Worm (Caenorhabditis elegans): Measurements from ENCODE around the gene eif-2Balpha.
A peak's percentile ranks its signal among the peaks of the same experiment; 100 is the strongest.

The eif-2Balpha gene

ce11 chrIII:9570869-9571268, 27.9 kb downstream of the eif-2Balpha start:
- peak; percentile 99 for TF ChIP-seq nfya-1 (tag; optimal IDR thresholded peaks at IDR 0.05)
- no peak for TF ChIP-seq odd-2 (tag; optimal IDR thresholded peaks at IDR 0.05)

DNA sequence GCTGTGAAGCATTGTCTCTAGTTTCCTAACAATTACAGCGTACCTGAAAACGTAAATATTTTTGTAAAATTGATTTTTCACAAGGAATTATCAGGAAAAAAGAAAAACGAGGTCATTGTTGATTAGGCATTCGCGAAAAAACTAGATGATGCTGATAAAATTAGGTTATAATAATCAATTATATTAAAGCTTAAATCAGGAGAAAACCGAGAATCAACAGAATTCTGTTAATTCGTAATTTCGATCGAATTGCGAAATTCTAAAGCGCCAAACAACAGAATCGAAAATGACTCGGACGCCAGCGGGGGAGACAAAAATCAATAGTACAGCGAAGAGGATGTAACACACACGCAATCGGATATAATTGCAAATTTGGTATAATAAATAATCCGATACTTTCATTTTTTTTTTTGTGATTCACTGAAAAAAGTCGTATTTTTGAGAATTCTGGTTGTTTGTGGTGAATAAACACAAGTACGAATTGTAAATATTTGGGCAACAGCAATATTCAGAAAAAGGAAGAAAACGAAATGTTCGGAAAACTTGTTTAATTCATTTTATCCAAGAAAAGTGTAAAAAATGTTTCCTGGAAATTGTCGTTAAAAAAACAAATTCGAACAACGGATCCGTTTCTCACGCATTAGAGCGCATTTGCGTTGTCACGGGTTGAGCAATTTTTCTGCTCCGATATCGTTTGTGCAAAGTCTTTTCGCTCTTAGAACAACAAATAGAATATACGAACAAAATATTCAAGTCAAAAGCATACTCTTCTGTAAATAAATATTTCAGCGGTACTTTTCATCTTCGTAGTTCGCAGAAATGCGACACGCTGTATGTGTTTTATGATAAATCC, 37.3 kb downstream of the eif-2Balpha start, which contains the start of gene ced-7:
Gene ced-7 (minus strand): TSS at position 51 of the 853 bp plus-strand sequence.
- no peak for TF ChIP-seq C38D4.7 (GFP tag; optimal IDR thresholded peaks at IDR 0.05)
- peak; percentile 84 for TF ChIP-seq hlh-30 (tag; optimal IDR thresholded peaks at IDR 0.05; ENCODE audit: insufficient read depth)
- TF ChIP-seq Y22D7AL.16 (tag; optimal IDR thresholded peaks at IDR 0.05), result no peak
- TF ChIP-seq ceh-30 (tag; optimal IDR thresholded peaks at IDR 0.05), result no peak

ce11 chrIII:9582240-9582639, 39.3 kb downstream of the eif-2Balpha start, which contains the start of gene C48B4.3:
TSS of gene C48B4.3 (minus strand) at chrIII:9582388.
- TF ChIP-seq ahr-1 (tag; optimal IDR thresholded peaks at IDR 0.05) (no peak), tbx-2 (tag; optimal IDR thresholded peaks at IDR 0.05) (no peak), hlh-30 (tag; optimal IDR thresholded peaks at IDR 0.05; ENCODE audit: insufficient read depth) (no peak), elt-2 (tag; optimal IDR thresholded peaks at IDR 0.05) (peak; percentile 16), che-1 (tag; optimal IDR thresholded peaks at IDR 0.05) (no peak), ceh-45 (GFP tag; IDR thresholded peaks at IDR 0.05) (no peak)

DNA sequence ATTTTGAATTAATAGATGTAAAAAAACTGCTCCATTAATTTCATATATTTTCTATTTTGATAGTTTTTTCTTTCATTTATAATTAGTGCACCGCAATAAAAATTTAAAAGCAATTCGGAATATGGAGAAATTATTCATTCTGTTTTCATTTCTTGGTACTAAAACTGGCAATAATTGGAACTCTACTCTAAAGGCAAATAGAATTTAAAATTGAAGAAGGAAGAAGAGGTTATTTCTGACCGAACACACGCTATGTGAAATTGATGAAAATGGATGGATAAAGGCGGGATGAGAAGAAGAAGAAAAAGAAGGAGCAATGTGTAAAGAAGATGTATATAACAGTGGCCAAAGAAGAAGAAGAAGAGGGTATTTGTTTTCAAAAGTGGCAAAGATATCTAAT, 40.3 kb downstream of the eif-2Balpha start:
- TF ChIP-seq ceh-19 (GFP tag; optimal IDR thresholded peaks at IDR 0.05), result no peak
- TF ChIP-seq ceh-14 (tag; optimal IDR thresholded peaks at IDR 0.05), result peak; percentile 13
- no peak for TF ChIP-seq sox-4 (tag; optimal IDR thresholded peaks at IDR 0.05)
- no peak for TF ChIP-seq ceh-34 (tag; optimal IDR thresholded peaks at IDR 0.05)
- TF ChIP-seq K02D7.2 (tag; optimal IDR thresholded peaks at IDR 0.05), result no peak
- TF ChIP-seq unc-3 (GFP tag; conservative IDR thresholded peaks at IDR 0.05), result no peak
- no peak for TF ChIP-seq unc-3 (tag; optimal IDR thresholded peaks at IDR 0.05)
- no peak for TF ChIP-seq fax-1 (tag; optimal IDR thresholded peaks at IDR 0.05)
- TF ChIP-seq ama-1 (optimal IDR thresholded peaks at IDR 0.05), result no peak
- TF ChIP-seq che-1 (tag; optimal IDR thresholded peaks at IDR 0.05), result no peak
- TF ChIP-seq lin-11 (tag; optimal IDR thresholded peaks at IDR 0.05), result no peak
- peak; percentile 57 for TF ChIP-seq unc-42 (tag; optimal IDR thresholded peaks at IDR 0.05)
- TF ChIP-seq zip-5 (tag; optimal IDR thresholded peaks at IDR 0.05), result no peak

ce11 chrIII:9585314-9585713, 42.4 kb downstream of the eif-2Balpha start:
- TF ChIP-seq rnt-1 (tag; optimal IDR thresholded peaks at IDR 0.05) (no peak), unc-42 (tag; optimal IDR thresholded peaks at IDR 0.05) (peak; percentile 91)

DNA sequence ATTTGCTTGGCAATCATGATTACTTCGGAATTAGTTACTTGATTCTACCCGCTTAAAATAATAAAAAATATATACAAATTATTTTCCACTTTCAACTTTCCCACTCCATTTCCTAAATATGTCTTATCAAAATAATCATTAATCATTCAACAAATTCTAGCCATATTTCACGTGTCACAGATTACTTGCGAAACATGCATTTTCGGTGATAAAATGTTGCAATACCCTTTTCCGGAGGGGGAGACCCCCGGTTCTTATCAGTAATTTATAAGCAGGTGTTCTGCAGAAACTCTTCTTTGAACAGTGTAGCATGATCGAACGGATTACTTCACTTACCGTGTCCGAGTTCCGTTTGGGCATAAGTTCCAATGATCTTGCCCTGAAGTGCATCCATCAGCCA, 47.3 kb downstream of the eif-2Balpha start:
- peak; percentile 90 for TF ChIP-seq elt-2 (tag; optimal IDR thresholded peaks at IDR 0.05)
- TF ChIP-seq lim-6 (tag; optimal IDR thresholded peaks at IDR 0.05), result no peak

- TF ChIP-seq hlh-30 (tag; optimal IDR thresholded peaks at IDR 0.05; ENCODE audit: insufficient read depth), result no peak
- no peak for TF ChIP-seq F13H6.1 (tag; optimal IDR thresholded peaks at IDR 0.05)
- TF ChIP-seq ref-2 (tag; optimal IDR thresholded peaks at IDR 0.05), result no peak
- no peak for TF ChIP-seq T23F11.4 (GFP tag; optimal IDR thresholded peaks at IDR 0.05)
- no peak for TF ChIP-seq tbx-7 (tag; optimal IDR thresholded peaks at IDR 0.05)
- no peak for TF ChIP-seq unc-3 (GFP tag; conservative IDR thresholded peaks at IDR 0.05)
- TF ChIP-seq unc-3 (tag; optimal IDR thresholded peaks at IDR 0.05), result no peak
- no peak for TF ChIP-seq ceh-48 (tag; optimal IDR thresholded peaks at IDR 0.05)
- no peak for TF ChIP-seq fkh-10 (GFP tag; optimal IDR thresholded peaks at IDR 0.05)
- no peak for TF ChIP-seq pax-1 (tag; optimal IDR thresholded peaks at IDR 0.05)
- TF ChIP-seq unc-55 (GFP tag; optimal IDR thresholded peaks at IDR 0.05), result no peak
- TF ChIP-seq ceh-45 (GFP tag; IDR thresholded peaks at IDR 0.05), result no peak
- no peak for TF ChIP-seq ceh-22 (tag; optimal IDR thresholded peaks at IDR 0.05)
- no peak for TF ChIP-seq sdc-2 (tag; optimal IDR thresholded peaks at IDR 0.05)
These were observed 49.2 kb downstream of the eif-2Balpha start, which contains the start of gene acox-1.5 for ce11 chrIII:9592118-9592517. TSS of gene acox-1.5 (minus strand) at chrIII:9592192.
